Fruit fly (Drosophila melanogaster) ovary, adult (tissue): ENCODE data around the gene Or7a.

Experiments
- CG17801 ChIP-seq: fragments of 200-800 bp; optimal IDR thresholded peaks from 2 replicates; lab custom pipeline; 2019; ENCODE audit warnings: missing biosample characterization, mild to moderate bottlenecking, missing genetic modification characterization, moderate library complexity; ENCODE audit not compliant: partially characterized antibody

The Or7a gene

dm6 chrX:8125224-8125649 lies 40.3 kb downstream of the Or7a start:
- no peak for TF ChIP-seq CG17801 (GFP tag; lab: Kevin White, UChicago)

dm6 chrX:8122834-8123233 lies 42.7 kb downstream of the Or7a start:
- no peak for TF ChIP-seq CG17801 (GFP tag; lab: Kevin White, UChicago)

dm6 chrX:8120939-8121338 lies 44.6 kb downstream of the Or7a start, which contains the start of gene CG2260:
TSS of gene CG2260 (minus strand) at chrX:8121147.
- TF ChIP-seq CG17801 (GFP tag; lab: Kevin White, UChicago): peak; percentile 19

- no peak for TF ChIP-seq CG17801 (GFP tag; lab: Kevin White, UChicago)
These were observed 48.7 kb downstream of the Or7a start, which contains the start of gene CG1575 for dm6 chrX:8116813-8117212. TSS of gene CG1575 (plus strand) at chrX:8117012.

dm6 chrX:8115717-8116311 lies 49.7 kb downstream of the Or7a start, which contains the start of gene Gclc:
TSS of gene Gclc (minus strand) at chrX:8116147.
- no peak for TF ChIP-seq CG17801 (GFP tag; lab: Kevin White, UChicago)

dm6 chrX:8115343-8115676 lies 50.2 kb downstream of the Or7a start:
- TF ChIP-seq CG17801 (GFP tag; lab: Kevin White, UChicago): no peak

dm6 chrX:8114476-8115342 lies 50.8 kb downstream of the Or7a start:
- peak; percentile 72 for TF ChIP-seq CG17801 (GFP tag; lab: Kevin White, UChicago)
